Fruit fly (Drosophila melanogaster): ENCODE measurements around the gene Strip.

The Strip gene

DNA sequence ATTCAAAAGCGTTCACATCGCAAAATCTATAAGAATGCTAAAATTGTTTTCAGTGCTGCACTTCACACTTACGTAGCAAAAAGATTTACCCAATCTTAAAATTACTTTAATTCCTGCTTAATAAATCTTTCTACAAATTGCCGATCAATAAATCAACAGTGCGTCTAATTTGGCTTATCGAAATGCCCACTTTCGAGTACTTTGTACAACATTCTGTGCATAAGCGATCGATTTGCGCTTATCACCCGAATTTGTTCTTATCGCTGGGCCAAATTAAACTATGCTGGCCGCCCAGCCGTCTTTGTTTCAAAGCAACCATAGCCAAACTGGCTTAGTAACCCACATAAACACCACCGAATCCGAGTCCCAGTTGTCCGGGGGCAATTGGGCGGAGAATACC lies 22.2 kb downstream of the Strip start:
- TF ChIP-seq Hr96 (GFP tag; optimal IDR thresholded peaks at IDR 0.05) = no peak
- TF ChIP-seq kay (GFP tag; ENCODE audit: borderline replicate concordance) = peak; percentile 14

dm6 chr3L:3305430-3305829 lies 23.2 kb downstream of the Strip start:
- no peak for TF ChIP-seq CG7101 (tag; optimal IDR thresholded peaks at IDR 0.05)
- TF ChIP-seq ovo (GFP tag; optimal IDR thresholded peaks at IDR 0.05) = no peak
- TF ChIP-seq toe (GFP tag; optimal IDR thresholded peaks at IDR 0.05) = no peak
- no peak for TF ChIP-seq cnc (optimal IDR thresholded peaks at IDR 0.05)
- TF ChIP-seq CG1620 (GFP tag; optimal IDR thresholded peaks at IDR 0.05) = no peak
- TF ChIP-seq CG11617 (GFP tag; optimal IDR thresholded peaks at IDR 0.05) = no peak
- no peak for TF ChIP-seq CG12768 (GFP tag; optimal IDR thresholded peaks at IDR 0.05)
- TF ChIP-seq pad (GFP tag; optimal IDR thresholded peaks at IDR 0.05) = no peak
- TF ChIP-seq CG5204 (GFP tag; optimal IDR thresholded peaks at IDR 0.05) = no peak
- TF ChIP-seq CG33017 (tag; optimal IDR thresholded peaks at IDR 0.05) = no peak
- no peak for TF ChIP-seq Crg-1 (GFP tag; optimal IDR thresholded peaks at IDR 0.05)
- TF ChIP-seq Hr96 (GFP tag; optimal IDR thresholded peaks at IDR 0.05) = no peak

DNA sequence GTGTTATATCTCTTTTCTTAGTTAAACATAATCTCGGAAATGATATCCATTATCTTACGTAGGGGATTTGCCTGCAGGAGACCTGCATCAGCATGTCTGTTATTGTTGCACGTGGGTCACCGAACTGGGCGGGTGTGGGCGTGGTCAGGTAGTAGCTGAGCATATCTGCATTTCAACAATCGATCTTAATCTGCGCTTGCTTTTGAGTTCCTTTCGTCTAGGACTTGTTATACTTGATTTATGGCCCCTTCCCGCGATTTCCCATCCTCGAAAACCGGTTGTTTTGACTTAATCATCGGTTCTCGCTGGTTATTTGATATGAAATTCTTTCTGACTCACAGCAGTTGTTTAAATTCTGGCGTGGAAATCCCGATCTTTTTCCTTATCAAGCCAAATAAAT lies 23.9 kb downstream of the Strip start:
- no peak for TF ChIP-seq CG1620 (GFP tag; optimal IDR thresholded peaks at IDR 0.05)
- TF ChIP-seq CG14711 (tag; optimal IDR thresholded peaks at IDR 0.05) = no peak
- TF ChIP-seq CG33017 (tag; optimal IDR thresholded peaks at IDR 0.05) = no peak
- no peak for TF ChIP-seq Clk (GFP tag; optimal IDR thresholded peaks at IDR 0.05)
- no peak for TF ChIP-seq CG5204 (GFP tag; optimal IDR thresholded peaks at IDR 0.05)
- TF ChIP-seq CG11617 (GFP tag; optimal IDR thresholded peaks at IDR 0.05) = no peak
- no peak for TF ChIP-seq tj (GFP tag; optimal IDR thresholded peaks at IDR 0.05)
- TF ChIP-seq Crg-1 (GFP tag; optimal IDR thresholded peaks at IDR 0.05) = no peak
- no peak for TF ChIP-seq CG12768 (GFP tag; optimal IDR thresholded peaks at IDR 0.05)
- no peak for TF ChIP-seq Hr96 (GFP tag; optimal IDR thresholded peaks at IDR 0.05)
- no peak for TF ChIP-seq CG7045 (GFP tag; optimal IDR thresholded peaks at IDR 0.05)
- TF ChIP-seq Mnt (GFP tag; optimal IDR thresholded peaks at IDR 0.05) = no peak
- TF ChIP-seq CG7101 (tag; optimal IDR thresholded peaks at IDR 0.05) = no peak
- TF ChIP-seq cic (GFP tag; optimal IDR thresholded peaks at IDR 0.05) = no peak
- TF ChIP-seq cnc (optimal IDR thresholded peaks at IDR 0.05) = no peak

DNA sequence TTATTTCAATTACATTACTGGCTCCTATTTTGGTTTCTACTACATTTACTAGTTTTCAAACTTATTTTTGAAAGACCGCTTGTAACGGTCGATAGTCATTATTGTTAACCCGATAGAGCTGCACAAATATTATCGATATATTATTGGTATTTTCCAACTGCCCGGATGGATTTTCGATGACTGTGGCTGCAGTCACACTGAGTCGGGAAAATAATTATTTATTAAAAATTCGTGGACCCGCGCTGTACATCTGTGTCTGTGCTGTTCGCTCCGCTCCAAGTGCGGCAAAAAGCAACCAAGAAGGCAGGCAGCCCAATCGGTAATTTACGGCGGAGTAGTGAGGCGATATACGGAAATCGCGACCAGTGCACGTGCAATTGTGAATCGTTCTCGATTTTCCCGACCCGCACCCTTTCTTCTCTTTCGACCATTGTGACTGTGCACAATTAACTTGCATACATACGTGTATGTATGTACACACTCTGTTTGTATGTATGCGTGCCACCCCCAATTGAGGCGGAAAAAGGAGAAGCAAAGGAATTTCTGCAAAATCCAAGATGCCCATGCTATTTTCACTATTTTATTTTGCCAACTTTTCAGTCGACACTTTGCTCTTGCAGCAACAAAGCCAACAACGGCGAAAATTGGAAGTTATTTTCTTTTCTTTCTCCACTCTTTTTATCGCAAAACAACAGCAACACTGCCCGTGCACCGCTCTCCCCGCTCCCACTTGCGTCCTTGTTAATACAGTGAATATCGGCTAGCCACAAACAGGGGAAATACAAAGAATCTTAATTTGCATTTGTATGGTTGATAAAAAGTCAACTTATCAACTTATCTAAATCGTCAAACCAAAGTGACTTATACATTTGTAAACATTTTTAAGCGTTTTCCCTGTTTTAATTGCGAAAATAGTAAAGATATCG lies 24.9 kb downstream of the Strip start, which contains the start of gene ZnT63C:
Gene ZnT63C, plus strand, starts transcription at position 175 of the 926 bp plus-strand sequence.
- TF ChIP-seq CG1620 (GFP tag; optimal IDR thresholded peaks at IDR 0.05) (no peak), Clk (GFP tag; optimal IDR thresholded peaks at IDR 0.05) (no peak), Mnt (GFP tag; optimal IDR thresholded peaks at IDR 0.05) (peak; percentile 88), CG12768 (GFP tag; optimal IDR thresholded peaks at IDR 0.05) (no peak), Crg-1 (GFP tag; optimal IDR thresholded peaks at IDR 0.05) (no peak), kay (GFP tag; ENCODE audit: borderline replicate concordance) (peak; percentile 64), tj (GFP tag; optimal IDR thresholded peaks at IDR 0.05) (peak; percentile 3), pad (GFP tag; optimal IDR thresholded peaks at IDR 0.05) (peak; percentile 65), CG33017 (tag; optimal IDR thresholded peaks at IDR 0.05) (no peak), ovo (GFP tag; optimal IDR thresholded peaks at IDR 0.05) (no peak), toe (GFP tag; optimal IDR thresholded peaks at IDR 0.05) (no peak), cic (GFP tag; optimal IDR thresholded peaks at IDR 0.05) (peak; percentile 50), CG7101 (tag; optimal IDR thresholded peaks at IDR 0.05) (no peak), bab1 (GFP tag; optimal IDR thresholded peaks at IDR 0.05) (no peak), CG11617 (GFP tag; optimal IDR thresholded peaks at IDR 0.05) (no peak), CG5204 (GFP tag; optimal IDR thresholded peaks at IDR 0.05) (no peak), CG14711 (tag; optimal IDR thresholded peaks at IDR 0.05) (peak; percentile 41), Hr96 (GFP tag; optimal IDR thresholded peaks at IDR 0.05) (no peak), CG7045 (GFP tag; optimal IDR thresholded peaks at IDR 0.05) (peak; percentile 12), cnc (optimal IDR thresholded peaks at IDR 0.05) (peak; percentile 56 to 86)

dm6 chr3L:3303087-3303526 lies 25.6 kb downstream of the Strip start, which contains the start of gene CG14968:
TSS of gene CG14968 (minus strand) at chr3L:3303112.
- TF ChIP-seq cnc (optimal IDR thresholded peaks at IDR 0.05) (no peak), CG12768 (GFP tag; optimal IDR thresholded peaks at IDR 0.05) (peak; percentile 92), pad (GFP tag; optimal IDR thresholded peaks at IDR 0.05) (peak; percentile 70), kay (GFP tag; ENCODE audit: borderline replicate concordance) (peak; percentile 94), CG14711 (tag; optimal IDR thresholded peaks at IDR 0.05) (peak; percentile 93), ovo (GFP tag; optimal IDR thresholded peaks at IDR 0.05) (peak; percentile 65), CG1620 (GFP tag; optimal IDR thresholded peaks at IDR 0.05) (peak; percentile 80), CG7045 (GFP tag; optimal IDR thresholded peaks at IDR 0.05) (peak; percentile 90), CG11617 (GFP tag; optimal IDR thresholded peaks at IDR 0.05) (peak; percentile 89), CG7101 (tag; optimal IDR thresholded peaks at IDR 0.05) (peak; percentile 94), bab1 (GFP tag; optimal IDR thresholded peaks at IDR 0.05) (peak; percentile 96), cic (GFP tag; optimal IDR thresholded peaks at IDR 0.05) (peak; percentile 40), CG5204 (GFP tag; optimal IDR thresholded peaks at IDR 0.05) (peak; percentile 85), CG33017 (tag; optimal IDR thresholded peaks at IDR 0.05) (peak; percentile 93), Clk (GFP tag; optimal IDR thresholded peaks at IDR 0.05) (peak; percentile 86), tj (GFP tag; optimal IDR thresholded peaks at IDR 0.05) (peak; percentile 56), Mnt (GFP tag; optimal IDR thresholded peaks at IDR 0.05) (peak; percentile 62), Crg-1 (GFP tag; optimal IDR thresholded peaks at IDR 0.05) (peak; percentile 85), toe (GFP tag; optimal IDR thresholded peaks at IDR 0.05) (peak; percentile 81), Hr96 (GFP tag; optimal IDR thresholded peaks at IDR 0.05) (peak; percentile 80)

All from whole organism, adult.